Worm (Caenorhabditis elegans) whole organism, young adult: ENCODE results near the gene let-716.

Source experiments
- B0019.2 ChIP-seq: fragments of 200-800 bp; sonication (Bioruptor generic); conservative IDR thresholded peaks from 2 replicates; pipeline ENCODE4 v1.3.6; 2022; ENCODE audit warnings: missing genetic modification reagents, missing genetic modification characterization, missing compliant biosample characterization
- B0336.3 ChIP-seq: fragments of 200-800 bp; sonication (Bioruptor generic); IDR thresholded peaks from 2 replicates; pipeline ENCODE4 v1.3.6; 2022; ENCODE audit warnings: missing genetic modification characterization, missing compliant biosample characterization
- D2030.7 ChIP-seq: fragments of 200-800 bp; sonication (Bioruptor generic); IDR thresholded peaks from 2 replicates; pipeline ENCODE4 v1.3.6; 2022; ENCODE audit warnings: missing genetic modification reagents, missing genetic modification characterization, missing compliant biosample characterization
- F10E7.11 ChIP-seq: sonication (generic microtip); optimal IDR thresholded peaks from 2 replicates; lab custom pipeline; 2017; ENCODE audit warnings: mild to moderate bottlenecking, missing genetic modification characterization, moderate library complexity, missing compliant biosample characterization
- F23B12.7 ChIP-seq: sonication (generic microtip); optimal IDR thresholded peaks from 2 replicates; lab custom pipeline; 2017; ENCODE audit warnings: missing genetic modification characterization, mild to moderate bottlenecking, missing compliant biosample characterization, antibody characterized with exemption, moderate library complexity; ENCODE audit not compliant: insufficient read depth
- F37B4.10 ChIP-seq: fragments of 200-800 bp; sonication (Bioruptor generic); IDR thresholded peaks from 2 replicates; pipeline ENCODE4 v1.3.6; 2022; ENCODE audit warnings: missing genetic modification characterization, missing compliant biosample characterization
- K11D2.4 ChIP-seq: fragments of 200-800 bp; sonication (Bioruptor generic); IDR thresholded peaks from 2 replicates; pipeline ENCODE4 v1.3.6; 2022; ENCODE audit warnings: missing genetic modification reagents, missing genetic modification characterization, missing compliant biosample characterization
- T26A5.8 ChIP-seq: sonication (generic microtip); optimal IDR thresholded peaks from 2 replicates; lab custom pipeline; 2016; ENCODE audit warnings: missing genetic modification characterization, missing compliant biosample characterization
- ama-1 ChIP-seq, 3 experiments: fragments of 150-350 bp in 1 of 3; sonication (generic microtip) in 2 of 3; optimal IDR thresholded peaks; 2 replicates each; lab custom pipeline; 2014 to 2018; ENCODE audit warnings: missing biosample characterization in 2 of 3, missing genetic modification characterization in 2 of 3, missing genetic modification reagents in 2 of 3
- athp-1 ChIP-seq: sonication (generic microtip); optimal IDR thresholded peaks from 2 replicates; lab custom pipeline; 2017; ENCODE audit warnings: mild to moderate bottlenecking, missing genetic modification characterization, missing compliant biosample characterization
- attf-5 ChIP-seq: fragments of 200-800 bp; sonication (Bioruptor generic); optimal IDR thresholded peaks from 2 replicates; lab custom pipeline; 2018; ENCODE audit warnings: mild to moderate bottlenecking, missing genetic modification characterization, missing compliant biosample characterization
- cebp-1 ChIP-seq, 2 experiments: fragments of 200-800 bp in 1 of 2; sonication (Bioruptor generic) in 1 of 2; sonication (generic microtip) in 1 of 2; IDR thresholded peaks in 1 of 2; optimal IDR thresholded peaks in 1 of 2; 2 replicates each; pipeline versions ENCODE4 v1.3.6 to Lab custom; 2017 to 2022; ENCODE audit warnings: missing compliant biosample characterization in 2 of 2, missing genetic modification characterization in 2 of 2, mild to moderate bottlenecking in 1 of 2, missing genetic modification reagents in 1 of 2, moderate library complexity in 1 of 2
- ceh-40 ChIP-seq: fragments of 200-800 bp; sonication (Bioruptor generic); IDR thresholded peaks from 2 replicates; pipeline ENCODE4 v1.3.6; 2022; ENCODE audit warnings: missing genetic modification characterization, missing compliant biosample characterization
- die-1 ChIP-seq: sonication (generic microtip); optimal IDR thresholded peaks from 2 replicates; lab custom pipeline; 2016; ENCODE audit warnings: missing genotype, mild to moderate bottlenecking, missing genetic modification characterization, missing compliant biosample characterization
- dox-1 ChIP-seq: fragments of 200-800 bp; sonication (Bioruptor generic); IDR thresholded peaks from 2 replicates; pipeline ENCODE4 v1.3.6; 2022; ENCODE audit warnings: missing genetic modification reagents, missing genetic modification characterization, missing compliant biosample characterization
- dpff-1 ChIP-seq: sonication (generic microtip); optimal IDR thresholded peaks from 2 replicates; lab custom pipeline; 2017; ENCODE audit warnings: mild to moderate bottlenecking, missing genetic modification characterization, missing compliant biosample characterization
- efl-1 ChIP-seq: fragments of 150-350 bp; optimal IDR thresholded peaks from 2 replicates; lab custom pipeline; 2014; ENCODE audit warnings: missing biosample characterization, missing genetic modification reagents, missing genetic modification characterization
- egl-44 ChIP-seq: fragments of 200-800 bp; sonication (Bioruptor generic); IDR thresholded peaks from 2 replicates; pipeline ENCODE4 v1.3.6; 2022; ENCODE audit warnings: missing genetic modification reagents, missing genetic modification characterization, missing compliant biosample characterization
- hmg-1.2 ChIP-seq: fragments of 200-800 bp; sonication (Bioruptor generic); IDR thresholded peaks from 2 replicates; pipeline ENCODE4 v1.3.6; 2022; ENCODE audit warnings: missing genetic modification reagents, missing genetic modification characterization, missing compliant biosample characterization
- hmg-20 ChIP-seq: fragments of 200-800 bp; sonication (Bioruptor generic); IDR thresholded peaks from 2 replicates; pipeline ENCODE4 v1.3.6; 2022; ENCODE audit warnings: missing genetic modification reagents, missing genetic modification characterization, missing compliant biosample characterization
- hsf-1 ChIP-seq: fragments of 200-800 bp; sonication (Bioruptor generic); IDR thresholded peaks from 2 replicates; pipeline ENCODE4 v1.3.6; 2022; ENCODE audit warnings: missing genetic modification reagents, missing genetic modification characterization, missing compliant biosample characterization
- let-526 ChIP-seq: fragments of 200-800 bp; sonication (Bioruptor generic); IDR thresholded peaks from 2 replicates; pipeline ENCODE4 v1.3.6; 2022; ENCODE audit warnings: missing genetic modification reagents, missing genetic modification characterization, missing compliant biosample characterization
- lin-26 ChIP-seq: fragments of 200-800 bp; sonication (Bioruptor generic); IDR thresholded peaks from 2 replicates; pipeline ENCODE4 v1.3.6; 2022; ENCODE audit warnings: missing genetic modification reagents, missing genetic modification characterization, missing compliant biosample characterization
- lin-35 ChIP-seq, 3 experiments: fragments of 150-350 bp in 2 of 3; sonication (generic microtip) in 1 of 3; optimal IDR thresholded peaks; 2 replicates each; lab custom pipeline; 2014 to 2018; ENCODE audit warnings: missing biosample characterization in 3 of 3, missing genetic modification characterization in 3 of 3, missing genetic modification reagents in 3 of 3
- lin-54 ChIP-seq: fragments of 200-800 bp; sonication (Bioruptor generic); optimal IDR thresholded peaks from 2 replicates; lab custom pipeline; 2018; ENCODE audit warnings: mild to moderate bottlenecking, missing genetic modification characterization, missing compliant biosample characterization
- lir-1 ChIP-seq: fragments of 200-800 bp; sonication (Bioruptor generic); conservative IDR thresholded peaks from 2 replicates; pipeline ENCODE4 v1.3.6; 2022; ENCODE audit warnings: missing genetic modification reagents, missing genetic modification characterization, missing compliant biosample characterization
- madf-10 ChIP-seq: sonication (generic microtip); optimal IDR thresholded peaks from 2 replicates; lab custom pipeline; 2016; ENCODE audit warnings: mild to moderate bottlenecking, missing genetic modification characterization, missing compliant biosample characterization
- nfyb-1 ChIP-seq: fragments of 200-800 bp; sonication (Bioruptor generic); IDR thresholded peaks from 2 replicates; pipeline ENCODE4 v1.3.6; 2022; ENCODE audit warnings: missing genetic modification reagents, missing genetic modification characterization, missing compliant biosample characterization
- nhr-80 ChIP-seq: sonication (generic microtip); optimal IDR thresholded peaks from 2 replicates; lab custom pipeline; 2016; ENCODE audit warnings: missing genetic modification characterization, missing compliant biosample characterization
- nhr-90 ChIP-seq: sonication (generic microtip); optimal IDR thresholded peaks from 2 replicates; lab custom pipeline; 2016; ENCODE audit warnings: missing genotype, mild to moderate bottlenecking, missing genetic modification characterization, missing compliant biosample characterization
- pbrm-1 ChIP-seq: fragments of 200-800 bp; sonication (Bioruptor generic); IDR thresholded peaks from 2 replicates; pipeline ENCODE4 v1.3.6; 2022; ENCODE audit warnings: missing genetic modification reagents, missing genetic modification characterization, missing compliant biosample characterization
- rec-8 ChIP-seq, 2 experiments: sonication (generic microtip); optimal IDR thresholded peaks; 2 replicates each; lab custom pipeline; 2016; ENCODE audit warnings: mild to moderate bottlenecking in 2 of 2, missing genetic modification characterization in 2 of 2, missing genetic modification reagents in 2 of 2, missing genotype in 2 of 2, missing biosample characterization in 1 of 2, missing compliant biosample characterization in 1 of 2, moderate library complexity in 1 of 2
- repo-1 ChIP-seq: sonication (generic microtip); optimal IDR thresholded peaks from 2 replicates; lab custom pipeline; 2017; ENCODE audit warnings: mild to moderate bottlenecking, missing genetic modification characterization, missing compliant biosample characterization
- rpc-1 ChIP-seq, 2 experiments: fragments of 150-350 bp in 1 of 2; sonication (generic microtip) in 1 of 2; optimal IDR thresholded peaks; 2 replicates each; lab custom pipeline; 2014 to 2018; ENCODE audit warnings: missing biosample characterization in 1 of 2, missing genetic modification characterization in 1 of 2, missing genetic modification reagents in 1 of 2, missing genotype in 1 of 2
- snpc-1.3 ChIP-seq: sonication (generic microtip); optimal IDR thresholded peaks from 2 replicates; lab custom pipeline; 2017; ENCODE audit warnings: missing genetic modification characterization, mild to moderate bottlenecking, missing compliant biosample characterization, antibody characterized with exemption, moderate library complexity, missing genotype, missing genetic modification reagents; ENCODE audit not compliant: insufficient read depth
- tlf-1 ChIP-seq: fragments of 200-800 bp; sonication (Bioruptor generic); optimal IDR thresholded peaks from 2 replicates; lab custom pipeline; 2018; ENCODE audit warnings: mild to moderate bottlenecking, missing genetic modification characterization, missing compliant biosample characterization
- zim-3 ChIP-seq: sonication (generic microtip); optimal IDR thresholded peaks from 2 replicates; lab custom pipeline; 2017; ENCODE audit warnings: mild to moderate bottlenecking, missing genetic modification characterization, moderate library complexity, missing compliant biosample characterization
- ztf-26 ChIP-seq: sonication (generic microtip); optimal IDR thresholded peaks from 2 replicates; lab custom pipeline; 2017; ENCODE audit warnings: missing genetic modification characterization, missing compliant biosample characterization
- ztf-3 ChIP-seq: fragments of 200-800 bp; sonication (Bioruptor generic); optimal IDR thresholded peaks from 2 replicates; lab custom pipeline; 2018; ENCODE audit warnings: mild to moderate bottlenecking, missing genetic modification characterization, missing compliant biosample characterization

Gene let-716

ce11 chrIII:6420995-6421404 lies 37.6 kb downstream of the let-716 start (continued):
- TF ChIP-seq zim-3 (tag; lab: Kevin White, UChicago) (no peak), snpc-1.3 (tag; lab: Kevin White, UChicago) (no peak), hmg-1.2 (GFP tag; lab: Robert Waterston, UW) (peak; percentile 99), athp-1 (tag; lab: Kevin White, UChicago) (no peak), attf-5 (GFP tag; lab: Kevin White, UChicago) (peak; percentile 64), egl-44 (peak; percentile 91), tlf-1 (GFP tag; lab: Kevin White, UChicago) (peak; percentile 84), K11D2.4 (GFP tag; lab: Robert Waterston, UW) (peak; percentile 85), B0019.2 (GFP tag; lab: Robert Waterston, UW) (no peak), hmg-20 (GFP tag; lab: Robert Waterston, UW) (peak; percentile 24; the same call in 1 of the 2 replicates), let-526 (peak; percentile 78), efl-1 (GFP tag; lab: Kevin White, UChicago) (no peak), repo-1 (peak; percentile 89), lir-1 (GFP tag; lab: Robert Waterston, UW) (no peak), ztf-3 (peak; percentile 63), madf-10 (tag; lab: Kevin White, UChicago) (peak; percentile 60), F37B4.10 (GFP tag; lab: Robert Waterston, UW) (no peak), rpc-1 (optimal IDR thresholded peaks at IDR 0.05; lab: Kevin White, UChicago) (no peak), rpc-1 (tag; optimal IDR thresholded peaks at IDR 0.05; lab: Kevin White, UChicago) (no peak), nfyb-1 (GFP tag; lab: Robert Waterston, UW) (peak; percentile 90), T26A5.8 (tag; lab: Kevin White, UChicago) (no peak), pbrm-1 (peak; percentile 80), B0336.3 (peak; percentile 88), ceh-40 (no peak), hsf-1 (GFP tag; lab: Robert Waterston, UW) (no peak), dpff-1 (tag; lab: Kevin White, UChicago) (no peak), nhr-90 (tag; lab: Kevin White, UChicago) (no peak), F10E7.11 (tag; lab: Kevin White, UChicago) (no peak), ztf-26 (tag; lab: Kevin White, UChicago) (peak; percentile 88), die-1 (tag; lab: Kevin White, UChicago) (no peak), lin-54 (peak; percentile 71), rec-8 (tag; optimal IDR thresholded peaks at IDR 0.05; lab: Kevin White, UChicago) (no peak), D2030.7 (GFP tag; lab: Robert Waterston, UW) (no peak)

ce11 chrIII:6421473-6421872 lies 38.1 kb downstream of the let-716 start:
- peak; percentile 43 for TF ChIP-seq ama-1 (optimal IDR thresholded peaks at IDR 0.05; lab: Kevin White, UChicago)
- TF ChIP-seq ama-1 (GFP tag; optimal IDR thresholded peaks at IDR 0.05; lab: Kevin White, UChicago): no peak
- peak; percentile 25 for TF ChIP-seq repo-1
- peak in 1 of 3 experiments; percentile 6 for TF ChIP-seq lin-35 (GFP tag; optimal IDR thresholded peaks at IDR 0.05; lab: Kevin White, UChicago)
- no peak for TF ChIP-seq cebp-1 (GFP tag; IDR thresholded peaks at IDR 0.05; lab: Robert Waterston, UW)
- no peak for TF ChIP-seq cebp-1 (tag; optimal IDR thresholded peaks at IDR 0.05; lab: Kevin White, UChicago)

- TF ChIP-seq dox-1 (peak; percentile 15; the same call in 1 of the 2 replicates), F23B12.7 (tag; lab: Kevin White, UChicago) (no peak), hmg-1.2 (GFP tag; lab: Robert Waterston, UW) (peak; percentile 30; the same call in 1 of the 2 replicates), lin-26 (peak; percentile 46; the same call in 1 of the 2 replicates), nhr-80 (tag; lab: Kevin White, UChicago) (peak; percentile 72)
These were observed 38.7 kb downstream of the let-716 start for ce11 chrIII:6421973-6422511.
